Fruit fly (Drosophila melanogaster) whole organism, embryonic: ENCODE data around the gene Ugt316A1.

Experiments
- CG3281 ChIP-seq: fragments of 200-800 bp; sonication (Bioruptor generic); optimal IDR thresholded peaks from 3 replicates; lab custom pipeline; 2017; ENCODE audit warnings: missing biosample characterization, mild to moderate bottlenecking, missing genetic modification characterization
- CG34224 ChIP-seq: fragments of 200-800 bp; sonication (Bioruptor generic); IDR thresholded peaks from 3 replicates; pipeline ENCODE4 v1.3.6; 2022; ENCODE audit warnings: missing biosample characterization, missing genetic modification characterization; ENCODE audit not compliant: partially characterized antibody
- Dad ChIP-seq: fragments of 200-800 bp; sonication (Bioruptor generic); optimal IDR thresholded peaks from 3 replicates; lab custom pipeline; 2016; ENCODE audit warnings: missing biosample characterization, missing genetic modification characterization
- Dbx ChIP-seq: fragments of 200-800 bp; sonication (Bioruptor generic); IDR thresholded peaks from 3 replicates; pipeline ENCODE4 v1.3.6; 2022; ENCODE audit warnings: missing biosample characterization, missing genetic modification characterization
- Hr39 ChIP-seq: fragments of >200 bp; optimal IDR thresholded peaks from 2 replicates; lab custom pipeline; 2017
- Hr78 ChIP-seq, 2 experiments: fragments of 200-800 bp in 1 of 2; fragments of >200 bp in 1 of 2; sonication (Bioruptor generic) in 1 of 2; optimal IDR thresholded peaks; 2 replicates each; lab custom pipeline; 2017 to 2019; ENCODE audit warnings: missing biosample characterization in 2 of 2, missing genetic modification characterization in 2 of 2, mild to moderate bottlenecking in 1 of 2, moderate library complexity in 1 of 2
- PHDP ChIP-seq: fragments of 200-800 bp; sonication (Bioruptor generic); optimal IDR thresholded peaks from 3 replicates; lab custom pipeline; 2018; ENCODE audit warnings: missing biosample characterization, mild to moderate bottlenecking, missing genetic modification characterization, moderate library complexity
- dmrt99B ChIP-seq: fragments of 200-800 bp; sonication (Bioruptor generic); optimal IDR thresholded peaks from 2 replicates; lab custom pipeline; 2018; ENCODE audit warnings: missing biosample characterization, mild to moderate bottlenecking, missing genetic modification characterization, moderate library complexity
- sna ChIP-seq: fragments of 200-800 bp; sonication (Bioruptor generic); IDR thresholded peaks from 2 replicates; pipeline ENCODE4 v1.3.6; 2022; ENCODE audit warnings: missing biosample characterization, missing genetic modification characterization; ENCODE audit not compliant: partially characterized antibody

dm6 chr3L:19085688-19086363 is 23.2 kb upstream of the Ugt316A1 start:
- TF ChIP-seq PHDP (tag; lab: Kevin White, UChicago): no peak
- no peak for TF ChIP-seq sna (GFP tag; lab: Robert Waterston, UW)
- TF ChIP-seq Dbx (GFP tag; lab: Robert Waterston, UW): no peak
- no peak for TF ChIP-seq Hr39 (lab: Kevin White, UChicago)
- TF ChIP-seq CG34224 (GFP tag; lab: Robert Waterston, UW): no peak
- TF ChIP-seq Dad (GFP tag; lab: Kevin White, UChicago): no peak
- TF ChIP-seq dmrt99B (tag; lab: Kevin White, UChicago): no peak
- no peak for TF ChIP-seq Hr78 (GFP tag; optimal IDR thresholded peaks at IDR 0.05; lab: Kevin White, UChicago)
- no peak for TF ChIP-seq CG3281
